Worm (Caenorhabditis elegans): ENCODE results near the gene math-18.
A peak's percentile ranks its signal among the peaks of the same experiment; 100 is the strongest.

Gene math-18

DNA sequence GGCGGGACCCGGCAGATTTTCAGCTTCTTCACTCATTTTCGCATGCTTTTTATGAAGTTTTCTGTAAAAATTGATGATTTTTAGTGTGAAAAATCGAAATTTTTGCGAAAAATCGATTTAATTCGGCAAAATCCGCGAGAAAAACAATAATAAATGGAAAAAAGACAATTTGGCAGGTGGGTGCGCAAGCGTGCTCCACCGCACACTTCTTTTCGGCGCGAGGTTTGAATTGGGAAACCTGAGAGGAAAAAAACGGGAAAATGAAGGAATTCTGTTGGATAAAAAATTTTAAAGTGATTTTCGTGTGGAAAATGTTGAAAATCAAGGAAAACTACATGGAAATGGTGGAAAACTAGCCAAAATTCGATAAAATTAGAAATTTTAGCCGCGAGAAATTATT, 50.3 kb downstream of the math-18 start, which contains the start of gene Y59C2A.2:
TSS of gene Y59C2A.2 (minus strand) at position 61 of the 400 bp plus-strand sequence.
- TF ChIP-seq bed-3 (GFP tag; optimal IDR thresholded peaks at IDR 0.05): no peak
- TF ChIP-seq mep-1 (tag; optimal IDR thresholded peaks at IDR 0.05): peak; percentile 85
- no peak for TF ChIP-seq mab-5 (tag; optimal IDR thresholded peaks at IDR 0.05)
- TF ChIP-seq hlh-1 (tag; optimal IDR thresholded peaks at IDR 0.05): peak; percentile 17
- TF ChIP-seq ceh-43 (GFP tag; optimal IDR thresholded peaks at IDR 0.05): no peak
- peak; percentile 34 for TF ChIP-seq lin-13 (tag; optimal IDR thresholded peaks at IDR 0.05)
- TF ChIP-seq ceh-83 (GFP tag; optimal IDR thresholded peaks at IDR 0.05): peak; percentile 14
- TF ChIP-seq sptf-1 (tag; optimal IDR thresholded peaks at IDR 0.05): no peak
- TF ChIP-seq M03D4.4 (tag; optimal IDR thresholded peaks at IDR 0.05): no peak
- TF ChIP-seq lsy-2 (tag; optimal IDR thresholded peaks at IDR 0.05): peak; percentile 34
- peak; percentile 34 for TF ChIP-seq nhr-237 (tag; optimal IDR thresholded peaks at IDR 0.05)
